Worm (Caenorhabditis elegans): Measurements from ENCODE around the gene T08B6.4.

Gene T08B6.4

ce11 chrIV:4870546-4870945 lies 34.9 kb upstream of the T08B6.4 start, which contains the start of gene str-175:
TSS of gene str-175 (minus strand) at chrIV:4870646.
- no peak for TF ChIP-seq tra-4 (tag; optimal IDR thresholded peaks at IDR 0.05)
- TF ChIP-seq F13C5.2 (tag; optimal IDR thresholded peaks at IDR 0.05), result no peak
- no peak for TF ChIP-seq tbx-37 (GFP tag; conservative IDR thresholded peaks at IDR 0.05)
- no peak for TF ChIP-seq ama-1 (optimal IDR thresholded peaks at IDR 0.05)
- no peak for TF ChIP-seq B0310.2 (tag; optimal IDR thresholded peaks at IDR 0.05)
- no peak for TF ChIP-seq aly-1 (tag; optimal IDR thresholded peaks at IDR 0.05)
- no peak for TF ChIP-seq pes-1 (GFP tag; IDR thresholded peaks at IDR 0.05)
- TF ChIP-seq sea-1 (GFP tag; conservative IDR thresholded peaks at IDR 0.05), result no peak
- no peak for TF ChIP-seq hmg-4 (GFP tag; optimal IDR thresholded peaks at IDR 0.05)

ce11 chrIV:4874603-4875002 lies 30.9 kb upstream of the T08B6.4 start, which contains the start of gene str-174:
TSS of gene str-174 (minus strand) at chrIV:4874703.
- TF ChIP-seq tra-4 (tag; optimal IDR thresholded peaks at IDR 0.05) (no peak), pes-1 (GFP tag; IDR thresholded peaks at IDR 0.05) (no peak), ets-7 (tag; optimal IDR thresholded peaks at IDR 0.05) (no peak), flt-1 (GFP tag; IDR thresholded peaks at IDR 0.05) (no peak), F13C5.2 (tag; optimal IDR thresholded peaks at IDR 0.05) (no peak), hnd-1 (tag; optimal IDR thresholded peaks at IDR 0.05) (no peak), aly-1 (tag; optimal IDR thresholded peaks at IDR 0.05) (no peak)

- TF ChIP-seq scrt-1 (GFP tag; IDR thresholded peaks at IDR 0.05) (no peak), flt-1 (GFP tag; IDR thresholded peaks at IDR 0.05) (no peak), hnd-1 (tag; optimal IDR thresholded peaks at IDR 0.05) (no peak), ceh-36 (tag; optimal IDR thresholded peaks at IDR 0.05) (no peak)
Measured at ce11 chrIV:4877102-4877501, 28.4 kb upstream of the T08B6.4 start, which contains the start of gene str-170. TSS of gene str-170 (plus strand) at chrIV:4877402.

ce11 chrIV:4880634-4881033 lies 24.9 kb upstream of the T08B6.4 start:
- TF ChIP-seq F13C5.2 (tag; optimal IDR thresholded peaks at IDR 0.05) (peak; percentile 8), hnd-1 (tag; optimal IDR thresholded peaks at IDR 0.05) (no peak), ama-1 (optimal IDR thresholded peaks at IDR 0.05) (peak; percentile 50)

ce11 chrIV:4883984-4884383 lies 21.5 kb upstream of the T08B6.4 start, which contains the start of gene str-166:
TSS of gene str-166 (plus strand) at chrIV:4884284.
- TF ChIP-seq F13C5.2 (tag; optimal IDR thresholded peaks at IDR 0.05) (no peak), B0310.2 (tag; optimal IDR thresholded peaks at IDR 0.05) (no peak), ceh-13 (GFP tag; optimal IDR thresholded peaks at IDR 0.05) (no peak), scrt-1 (GFP tag; IDR thresholded peaks at IDR 0.05) (no peak), ama-1 (optimal IDR thresholded peaks at IDR 0.05) (no peak), hmbx-1 (tag; optimal IDR thresholded peaks at IDR 0.05) (no peak), hmg-4 (GFP tag; optimal IDR thresholded peaks at IDR 0.05) (no peak), tbx-37 (GFP tag; conservative IDR thresholded peaks at IDR 0.05) (no peak), ceh-36 (tag; optimal IDR thresholded peaks at IDR 0.05) (no peak), hnd-1 (tag; optimal IDR thresholded peaks at IDR 0.05) (no peak), flt-1 (GFP tag; IDR thresholded peaks at IDR 0.05) (no peak), tbx-11 (GFP tag; IDR thresholded peaks at IDR 0.05) (no peak), pes-1 (GFP tag; IDR thresholded peaks at IDR 0.05) (no peak), aly-1 (tag; optimal IDR thresholded peaks at IDR 0.05) (no peak)

ce11 chrIV:4885435-4885834 lies 20.1 kb upstream of the T08B6.4 start:
- no peak for TF ChIP-seq ceh-13 (GFP tag; optimal IDR thresholded peaks at IDR 0.05)
- 0 out of 2 replicates have a peak, but pooled peaks have one; percentile 49 for TF ChIP-seq sea-1 (GFP tag; conservative IDR thresholded peaks at IDR 0.05)
- TF ChIP-seq pes-1 (GFP tag; IDR thresholded peaks at IDR 0.05), result 0 out of 2 replicates have a peak, but pooled peaks have one; percentile 59
- peak; percentile 1 for TF ChIP-seq ceh-36 (tag; optimal IDR thresholded peaks at IDR 0.05)
- no peak for TF ChIP-seq ama-1 (optimal IDR thresholded peaks at IDR 0.05)

- TF ChIP-seq sea-1 (GFP tag; conservative IDR thresholded peaks at IDR 0.05) (no peak), ets-7 (tag; optimal IDR thresholded peaks at IDR 0.05) (no peak), hnd-1 (tag; optimal IDR thresholded peaks at IDR 0.05) (no peak), B0310.2 (tag; optimal IDR thresholded peaks at IDR 0.05) (no peak), aly-1 (tag; optimal IDR thresholded peaks at IDR 0.05) (no peak), ama-1 (optimal IDR thresholded peaks at IDR 0.05) (no peak), pes-1 (GFP tag; IDR thresholded peaks at IDR 0.05) (no peak), ceh-36 (tag; optimal IDR thresholded peaks at IDR 0.05) (no peak), scrt-1 (GFP tag; IDR thresholded peaks at IDR 0.05) (no peak), ceh-13 (GFP tag; optimal IDR thresholded peaks at IDR 0.05) (no peak)
Measured at ce11 chrIV:4887258-4887657, 18.2 kb upstream of the T08B6.4 start, which contains the start of gene T08B6.1. TSS of gene T08B6.1 (minus strand) at chrIV:4887358.

- TF ChIP-seq pes-1 (GFP tag; IDR thresholded peaks at IDR 0.05) (no peak), scrt-1 (GFP tag; IDR thresholded peaks at IDR 0.05) (no peak), flt-1 (GFP tag; IDR thresholded peaks at IDR 0.05) (no peak), F13C5.2 (tag; optimal IDR thresholded peaks at IDR 0.05) (no peak)
Measured at ce11 chrIV:4889613-4890012, 15.9 kb upstream of the T08B6.4 start, which contains the start of gene sgnh-1. TSS of gene sgnh-1 (plus strand) at chrIV:4889913.

ce11 chrIV:4890543-4890942 lies 15.0 kb upstream of the T08B6.4 start, which contains the start of gene T08B6.9:
TSS of gene T08B6.9 (plus strand) at chrIV:4890843.
- TF ChIP-seq flt-1 (GFP tag; IDR thresholded peaks at IDR 0.05) (no peak), ceh-13 (GFP tag; optimal IDR thresholded peaks at IDR 0.05) (no peak), B0310.2 (tag; optimal IDR thresholded peaks at IDR 0.05) (no peak), pes-1 (GFP tag; IDR thresholded peaks at IDR 0.05) (no peak), ama-1 (optimal IDR thresholded peaks at IDR 0.05) (no peak), ets-7 (tag; optimal IDR thresholded peaks at IDR 0.05) (no peak), tra-4 (tag; optimal IDR thresholded peaks at IDR 0.05) (no peak), tbx-11 (GFP tag; IDR thresholded peaks at IDR 0.05) (no peak)
